Fruit fly (Drosophila melanogaster) whole organism, embryonic: ENCODE data around the gene Sld5.

Experiments
- Adf1 ChIP-seq: fragments of 200-800 bp; sonication (Bioruptor generic); IDR thresholded peaks from 2 replicates; pipeline ENCODE4 v1.3.6; 2022; ENCODE audit warnings: missing biosample characterization, missing genetic modification characterization
- CG10147 ChIP-seq: fragments of 200-800 bp; sonication (Bioruptor generic); optimal IDR thresholded peaks from 2 replicates; lab custom pipeline; 2019; ENCODE audit warnings: missing biosample characterization, mild to moderate bottlenecking, missing genetic modification characterization, moderate library complexity
- CG1024 ChIP-seq: fragments of 200-800 bp; sonication (Bioruptor generic); IDR thresholded peaks from 2 replicates; pipeline ENCODE4 v1.3.6; 2022; ENCODE audit warnings: missing biosample characterization, missing genetic modification characterization
- CG10366 ChIP-seq: fragments of 200-800 bp; sonication (Bioruptor generic); IDR thresholded peaks from 2 replicates; pipeline ENCODE4 v1.3.6; 2022; ENCODE audit warnings: missing biosample characterization, missing genetic modification characterization
- CG11504 ChIP-seq: fragments of 200-800 bp; sonication (Bioruptor generic); optimal IDR thresholded peaks from 3 replicates; lab custom pipeline; 2019; ENCODE audit warnings: missing biosample characterization, mild to moderate bottlenecking, missing genetic modification characterization, moderate library complexity
- CG11695 ChIP-seq: fragments of 200-800 bp; sonication (Bioruptor generic); IDR thresholded peaks from 3 replicates; pipeline ENCODE4 v1.3.6; 2022; ENCODE audit warnings: missing biosample characterization, missing genetic modification characterization
- CG13775 ChIP-seq: fragments of 200-800 bp; sonication (Bioruptor generic); optimal IDR thresholded peaks from 3 replicates; lab custom pipeline; 2017; ENCODE audit warnings: missing biosample characterization, mild to moderate bottlenecking, missing genetic modification characterization
- CG14710 ChIP-seq: fragments of 200-800 bp; sonication (Bioruptor generic); optimal IDR thresholded peaks from 3 replicates; lab custom pipeline; 2019; ENCODE audit warnings: missing biosample characterization, mild to moderate bottlenecking, missing genetic modification characterization, moderate library complexity
- CG14965 ChIP-seq: fragments of 200-800 bp; sonication (Bioruptor generic); optimal IDR thresholded peaks from 2 replicates; lab custom pipeline; 2016; ENCODE audit warnings: missing biosample characterization, missing genetic modification characterization, borderline replicate concordance
- CG15601 ChIP-seq: fragments of 200-800 bp; sonication (Bioruptor generic); optimal IDR thresholded peaks from 3 replicates; lab custom pipeline; 2019; ENCODE audit warnings: missing biosample characterization, mild to moderate bottlenecking, missing genetic modification characterization, moderate library complexity
- CG16779 ChIP-seq: fragments of 200-800 bp; sonication (Bioruptor generic); IDR thresholded peaks from 2 replicates; pipeline ENCODE4 v1.3.6; 2022; ENCODE audit warnings: missing biosample characterization, missing genetic modification characterization
- CG17829 ChIP-seq: fragments of 200-800 bp; optimal IDR thresholded peaks from 2 replicates; lab custom pipeline; 2019; ENCODE audit warnings: missing biosample characterization, mild to moderate bottlenecking, missing genetic modification characterization, moderate library complexity
- CG2116 ChIP-seq: fragments of 200-800 bp; sonication (Bioruptor generic); optimal IDR thresholded peaks from 3 replicates; lab custom pipeline; 2018; ENCODE audit warnings: missing biosample characterization, mild to moderate bottlenecking, missing genetic modification characterization
- CG4617 ChIP-seq: fragments of 200-800 bp; sonication (Bioruptor generic); optimal IDR thresholded peaks from 3 replicates; lab custom pipeline; 2016; ENCODE audit warnings: missing biosample characterization, missing genetic modification characterization, borderline replicate concordance
- CTCF ChIP-seq: fragments of 200-800 bp; sonication (Bioruptor generic); optimal IDR thresholded peaks from 2 replicates; lab custom pipeline; 2017; ENCODE audit warnings: missing biosample characterization, mild to moderate bottlenecking, missing genetic modification characterization, moderate library complexity
- Deaf1 ChIP-seq: fragments of 200-800 bp; optimal IDR thresholded peaks from 3 replicates; lab custom pipeline; 2019; ENCODE audit warnings: missing biosample characterization, mild to moderate bottlenecking, missing genetic modification characterization, moderate library complexity
- Dip3 ChIP-seq: fragments of 200-800 bp; sonication (Bioruptor generic); optimal IDR thresholded peaks from 3 replicates; lab custom pipeline; 2016; ENCODE audit warnings: missing biosample characterization, missing genetic modification characterization
- GATAe ChIP-seq: fragments of 200-800 bp; sonication (Bioruptor generic); conservative IDR thresholded peaks from 2 replicates; pipeline ENCODE4 v1.3.6; 2022; ENCODE audit warnings: missing biosample characterization, missing genetic modification characterization
- H2.0 ChIP-seq: fragments of 200-800 bp; sonication (Bioruptor generic); IDR thresholded peaks from 2 replicates; pipeline ENCODE4 v1.3.6; 2022; ENCODE audit warnings: missing biosample characterization, missing genetic modification characterization
- Hr3 ChIP-seq: fragments of 200-800 bp; sonication (Bioruptor generic); optimal IDR thresholded peaks from 3 replicates; lab custom pipeline; 2016; ENCODE audit warnings: missing biosample characterization, missing genetic modification characterization
- Jarid2 ChIP-seq: fragments of 200-800 bp; sonication (Bioruptor generic); optimal IDR thresholded peaks from 3 replicates; lab custom pipeline; 2017; ENCODE audit warnings: mild to moderate bottlenecking, missing biosample characterization, missing genetic modification reagents, missing genetic modification characterization
- Lhr ChIP-seq: fragments of 200-800 bp; sonication (Bioruptor generic); optimal IDR thresholded peaks from 3 replicates; lab custom pipeline; 2017; ENCODE audit warnings: mild to moderate bottlenecking, missing biosample characterization, missing genetic modification reagents, missing genetic modification characterization
- MTF-1 ChIP-seq: fragments of 200-800 bp; sonication (Bioruptor generic); optimal IDR thresholded peaks from 2 replicates; lab custom pipeline; 2018; ENCODE audit warnings: missing biosample characterization, mild to moderate bottlenecking, missing genetic modification characterization, borderline replicate concordance
- Neu2 ChIP-seq: fragments of 200-800 bp; sonication (Bioruptor generic); optimal IDR thresholded peaks from 3 replicates; lab custom pipeline; 2016; ENCODE audit warnings: missing biosample characterization, missing genetic modification characterization, borderline replicate concordance
- Nf-YC ChIP-seq: fragments of 200-800 bp; optimal IDR thresholded peaks from 3 replicates; lab custom pipeline; 2019; ENCODE audit warnings: missing biosample characterization, mild to moderate bottlenecking, missing genetic modification characterization, moderate library complexity
- Ptx1 ChIP-seq: fragments of 200-800 bp; sonication (Bioruptor generic); IDR thresholded peaks from 2 replicates; pipeline ENCODE4 v1.3.6; 2022; ENCODE audit warnings: missing biosample characterization, missing genetic modification characterization
- Sox100B ChIP-seq: fragments of 200-800 bp; sonication (Bioruptor generic); optimal IDR thresholded peaks from 3 replicates; lab custom pipeline; 2018; ENCODE audit warnings: missing biosample characterization, mild to moderate bottlenecking, missing genetic modification characterization
- Sry-δ ChIP-seq: fragments of 200-800 bp; sonication (Bioruptor generic); optimal IDR thresholded peaks from 2 replicates; lab custom pipeline; 2016; ENCODE audit warnings: missing biosample characterization, missing genetic modification characterization
- Vsx1 ChIP-seq: fragments of 200-800 bp; sonication (Bioruptor generic); optimal IDR thresholded peaks from 2 replicates; lab custom pipeline; 2017; ENCODE audit warnings: missing biosample characterization, mild to moderate bottlenecking, missing genetic modification characterization, missing genetic modification reagents
- ase ChIP-seq: fragments of 200-800 bp; sonication (Bioruptor generic); IDR thresholded peaks from 3 replicates; pipeline ENCODE4 v1.3.6; 2022; ENCODE audit warnings: missing biosample characterization, missing genetic modification characterization
- bbx ChIP-seq: fragments of 200-800 bp; sonication (Bioruptor generic); IDR thresholded peaks from 2 replicates; pipeline ENCODE4 v1.3.6; 2022; ENCODE audit warnings: missing biosample characterization, missing genetic modification characterization; ENCODE audit not compliant: partially characterized antibody
- da ChIP-seq: fragments of 200-800 bp; sonication (Bioruptor generic); optimal IDR thresholded peaks from 2 replicates; lab custom pipeline; 2016; ENCODE audit warnings: missing biosample characterization, missing genetic modification characterization
- ems ChIP-seq: fragments of 200-800 bp; sonication (Bioruptor generic); optimal IDR thresholded peaks from 3 replicates; lab custom pipeline; 2016; ENCODE audit warnings: missing biosample characterization, missing genetic modification characterization
- ftz-f1 ChIP-seq: fragments of 200-800 bp; sonication (Bioruptor generic); optimal IDR thresholded peaks from 2 replicates; lab custom pipeline; 2016; ENCODE audit warnings: missing biosample characterization, missing genetic modification characterization
- gcm2 ChIP-seq: fragments of 200-800 bp; sonication (Bioruptor generic); optimal IDR thresholded peaks from 2 replicates; lab custom pipeline; 2016; ENCODE audit warnings: missing biosample characterization, missing genetic modification characterization
- grau ChIP-seq: fragments of 200-800 bp; optimal IDR thresholded peaks from 3 replicates; lab custom pipeline; 2019; ENCODE audit warnings: missing biosample characterization, mild to moderate bottlenecking, missing genetic modification characterization, moderate library complexity
- grn ChIP-seq: fragments of 200-800 bp; sonication (Bioruptor generic); optimal IDR thresholded peaks from 3 replicates; lab custom pipeline; 2017; ENCODE audit warnings: missing biosample characterization, missing genetic modification characterization
- gsb-n ChIP-seq: fragments of 200-800 bp; sonication (Bioruptor generic); optimal IDR thresholded peaks from 3 replicates; lab custom pipeline; 2018; ENCODE audit warnings: missing biosample characterization, mild to moderate bottlenecking, missing genetic modification characterization
- hb ChIP-seq: fragments of 200-800 bp; sonication (Bioruptor generic); IDR thresholded peaks from 3 replicates; pipeline ENCODE4 v1.3.6; 2022; ENCODE audit warnings: missing biosample characterization, missing genetic modification characterization; ENCODE audit not compliant: partially characterized antibody
- maf-S ChIP-seq: fragments of 200-800 bp; sonication (Bioruptor generic); optimal IDR thresholded peaks from 2 replicates; lab custom pipeline; 2016; ENCODE audit warnings: missing biosample characterization, missing genetic modification characterization
- pnt ChIP-seq: fragments of 200-800 bp; sonication (Bioruptor generic); optimal IDR thresholded peaks from 3 replicates; lab custom pipeline; 2016; ENCODE audit warnings: missing biosample characterization, missing genetic modification characterization
- psq ChIP-seq: fragments of 200-800 bp; sonication (Bioruptor generic); optimal IDR thresholded peaks from 2 replicates; lab custom pipeline; 2017; ENCODE audit warnings: missing biosample characterization, missing genetic modification characterization
- ranshi ChIP-seq: fragments of 200-800 bp; sonication (Bioruptor generic); IDR thresholded peaks from 2 replicates; pipeline ENCODE4 v1.3.6; 2022; ENCODE audit warnings: missing biosample characterization, missing genetic modification characterization
- shn ChIP-seq: fragments of 200-800 bp; sonication (Bioruptor generic); optimal IDR thresholded peaks from 3 replicates; lab custom pipeline; 2016; ENCODE audit warnings: missing biosample characterization, missing genetic modification characterization
- sna ChIP-seq: fragments of 200-800 bp; sonication (Bioruptor generic); IDR thresholded peaks from 2 replicates; pipeline ENCODE4 v1.3.6; 2022; ENCODE audit warnings: missing biosample characterization, missing genetic modification characterization; ENCODE audit not compliant: partially characterized antibody
- stc ChIP-seq: fragments of 200-800 bp; sonication (Bioruptor generic); IDR thresholded peaks from 2 replicates; pipeline ENCODE4 v1.3.6; 2022; ENCODE audit warnings: missing biosample characterization, missing genetic modification characterization
- stwl ChIP-seq: fragments of 200-800 bp; sonication (Bioruptor generic); optimal IDR thresholded peaks from 3 replicates; lab custom pipeline; 2018; ENCODE audit warnings: missing biosample characterization, mild to moderate bottlenecking, missing genetic modification characterization, moderate library complexity
- tgo ChIP-seq: fragments of 200-800 bp; sonication (Bioruptor generic); IDR thresholded peaks from 3 replicates; pipeline ENCODE4 v1.3.6; 2022; ENCODE audit warnings: missing biosample characterization, missing genetic modification characterization
- twi ChIP-seq: fragments of 200-800 bp; optimal IDR thresholded peaks from 2 replicates; lab custom pipeline; 2019; ENCODE audit warnings: missing biosample characterization, mild to moderate bottlenecking, missing genetic modification characterization, moderate library complexity
- tx ChIP-seq: fragments of 200-800 bp; sonication (Bioruptor generic); optimal IDR thresholded peaks from 2 replicates; lab custom pipeline; 2016; ENCODE audit warnings: missing biosample characterization, missing genetic modification characterization
- wek ChIP-seq: fragments of 200-800 bp; sonication (Bioruptor generic); optimal IDR thresholded peaks from 3 replicates; lab custom pipeline; 2018; ENCODE audit warnings: missing biosample characterization, mild to moderate bottlenecking, missing genetic modification characterization, moderate library complexity

The Sld5 gene

dm6 chr3R:26081380-26081991 lies 25.1 kb upstream of the Sld5 start:
- TF ChIP-seq Vsx1 (GFP tag; lab: Kevin White, UChicago): no peak
- peak; percentile 16 for TF ChIP-seq Nf-YC (tag; lab: Kevin White, UChicago)
- TF ChIP-seq CG1024 (GFP tag; lab: Robert Waterston, UW): peak; percentile 54; the same call in 1 of the 2 replicates
- no peak for TF ChIP-seq Deaf1 (tag; lab: Kevin White, UChicago)
- TF ChIP-seq Hr3 (GFP tag; lab: Kevin White, UChicago): peak; percentile 39
- TF ChIP-seq H2.0 (GFP tag; lab: Robert Waterston, UW): peak; percentile 50
- TF ChIP-seq MTF-1: no peak
- no peak for TF ChIP-seq tx (GFP tag; lab: Kevin White, UChicago)
- TF ChIP-seq ase (GFP tag; lab: Robert Waterston, UW): no peak
- TF ChIP-seq gcm2: no peak
- TF ChIP-seq ems (GFP tag; lab: Kevin White, UChicago): no peak
- TF ChIP-seq CG16779 (GFP tag; lab: Robert Waterston, UW): no peak
- peak; percentile 44 for TF ChIP-seq CG13775 (GFP tag; lab: Kevin White, UChicago)
- no peak for TF ChIP-seq ftz-f1 (GFP tag; lab: Kevin White, UChicago)
- no peak for TF ChIP-seq da (GFP tag; lab: Kevin White, UChicago)
- TF ChIP-seq CG17829 (tag; lab: Kevin White, UChicago): peak; percentile 74
- peak; percentile 54 for TF ChIP-seq CG10366
- peak; percentile 9 for TF ChIP-seq Lhr (GFP tag; lab: Kevin White, UChicago)
- TF ChIP-seq maf-S (GFP tag; lab: Kevin White, UChicago): no peak
- no peak for TF ChIP-seq grn (GFP tag; lab: Kevin White, UChicago)
- no peak for TF ChIP-seq Neu2 (GFP tag; lab: Kevin White, UChicago)
- TF ChIP-seq GATAe (GFP tag; lab: Robert Waterston, UW): no peak
- TF ChIP-seq gsb-n (tag; lab: Kevin White, UChicago): peak; percentile 66
- TF ChIP-seq CG14710 (tag; lab: Kevin White, UChicago): peak; percentile 70
- TF ChIP-seq stc (GFP tag; lab: Robert Waterston, UW): 0 out of 2 replicates have a peak, but pooled peaks have one; percentile 29
- no peak for TF ChIP-seq wek (GFP tag; lab: Kevin White, UChicago)
- no peak for TF ChIP-seq Sry-δ
- no peak for TF ChIP-seq Jarid2 (GFP tag; lab: Kevin White, UChicago)
- TF ChIP-seq ranshi (GFP tag; lab: Robert Waterston, UW): peak; percentile 58; the same call in 1 of the 2 replicates
- no peak for TF ChIP-seq CG10147 (GFP tag; lab: Kevin White, UChicago)
- TF ChIP-seq Dip3 (GFP tag; lab: Kevin White, UChicago): no peak
- peak; percentile 60 for TF ChIP-seq CG15601 (tag; lab: Kevin White, UChicago)
- TF ChIP-seq CG4617 (GFP tag; lab: Kevin White, UChicago): no peak
- no peak for TF ChIP-seq psq (GFP tag; lab: Kevin White, UChicago)
- peak; percentile 77 for TF ChIP-seq CG11504 (tag; lab: Kevin White, UChicago)
- no peak for TF ChIP-seq CG14965
- TF ChIP-seq pnt (GFP tag; lab: Kevin White, UChicago): no peak
- peak; percentile 54; the same call in 1 of the 3 replicates for TF ChIP-seq CG11695 (GFP tag; lab: Robert Waterston, UW)
- TF ChIP-seq CG2116 (GFP tag; lab: Kevin White, UChicago): no peak
- no peak for TF ChIP-seq Adf1
- no peak for TF ChIP-seq sna (GFP tag; lab: Robert Waterston, UW)
- peak; percentile 56 for TF ChIP-seq Sox100B (GFP tag; lab: Kevin White, UChicago)
- no peak for TF ChIP-seq twi
- peak; percentile 58 for TF ChIP-seq Ptx1 (GFP tag; lab: Robert Waterston, UW)
- peak; percentile 30 for TF ChIP-seq stwl (tag; lab: Kevin White, UChicago)
- no peak for TF ChIP-seq hb (GFP tag; lab: Robert Waterston, UW)
- peak; percentile 52; the same call in 2 of the 3 replicates for TF ChIP-seq tgo (GFP tag; lab: Robert Waterston, UW)
- TF ChIP-seq shn (GFP tag; lab: Kevin White, UChicago): no peak
- TF ChIP-seq grau (tag; lab: Kevin White, UChicago): peak; percentile 48
- TF ChIP-seq bbx (GFP tag; lab: Robert Waterston, UW): no peak
- TF ChIP-seq CTCF (GFP tag; lab: Kevin White, UChicago): no peak
